Worm (Caenorhabditis elegans) whole organism, midembryonic: Measurements from ENCODE around the gene K09H11.15.

Experiments used
- T22C8.4 ChIP-seq: fragments of 200-800 bp; sonication (Bioruptor generic); IDR thresholded peaks from 2 replicates; pipeline ENCODE4 v1.3.6; 2022; ENCODE audit warnings: missing genetic modification characterization, missing compliant biosample characterization
- cog-1 ChIP-seq: sonication (generic microtip); optimal IDR thresholded peaks from 2 replicates; lab custom pipeline; 2016; ENCODE audit warnings: missing genetic modification characterization, missing compliant biosample characterization
- flt-1 ChIP-seq: fragments of 200-800 bp; sonication (Bioruptor generic); IDR thresholded peaks from 2 replicates; pipeline ENCODE4 v1.3.6; 2022; ENCODE audit warnings: missing genetic modification characterization, missing compliant biosample characterization
- med-1 ChIP-seq: sonication (generic microtip); optimal IDR thresholded peaks from 2 replicates; lab custom pipeline; 2017; ENCODE audit warnings: missing genetic modification characterization, mild to moderate bottlenecking, missing compliant biosample characterization, antibody characterized with exemption, missing genetic modification reagents; ENCODE audit not compliant: insufficient read depth

- no peak for TF ChIP-seq T22C8.4 (GFP tag; lab: Robert Waterston, UW)
- TF ChIP-seq cog-1, result no peak
- no peak for TF ChIP-seq med-1 (GFP tag; lab: Kevin White, UChicago)
- TF ChIP-seq flt-1, result no peak
Observed at ce11 chrV:5771627-5772026, 40.9 kb upstream of the K09H11.15 start, which contains the start of gene F44E7.3.
